Worm (Caenorhabditis elegans): ENCODE measurements around the gene F55G11.1.

DNA sequence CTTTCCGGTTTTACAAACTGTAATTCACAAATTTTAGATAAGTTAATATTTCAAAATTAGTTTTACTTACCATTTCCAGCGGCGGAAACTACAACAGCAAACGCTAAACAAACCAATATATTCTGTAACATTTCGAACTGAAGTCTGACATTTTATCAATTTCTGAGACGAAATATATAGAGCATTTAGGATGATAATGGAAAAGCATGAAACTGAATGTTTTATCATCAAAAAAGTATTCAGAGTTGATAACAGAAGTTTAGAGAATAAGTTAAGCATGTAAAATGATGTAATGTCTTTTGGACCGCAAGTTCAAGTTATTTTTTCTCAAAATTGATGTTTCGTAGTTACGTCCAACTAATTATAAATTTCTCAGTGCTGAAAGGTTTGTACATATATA lies 22.8 kb upstream of the F55G11.1 start, which contains the start of gene F55G11.2:
- no peak for TF ChIP-seq flt-1 (GFP tag; IDR thresholded peaks at IDR 0.05)
- no peak for TF ChIP-seq ref-1 (GFP tag; conservative IDR thresholded peaks at IDR 0.05)
- no peak for TF ChIP-seq tab-1 (GFP tag; IDR thresholded peaks at IDR 0.05)
- TF ChIP-seq ztf-29 (GFP tag; IDR thresholded peaks at IDR 0.05) = no peak
